Fruit fly (Drosophila melanogaster) Kc167 (cell line): ENCODE measurements around the gene NimB2.

Source experiments
- Myc ChIP-seq: fragments of >200 bp; optimal IDR thresholded peaks from 2 replicates; lab custom pipeline; 2017; ENCODE audit warnings: missing external identifiers
- Sin3A ChIP-seq: fragments of >200 bp; optimal IDR thresholded peaks from 2 replicates; lab custom pipeline; 2018; ENCODE audit warnings: missing external identifiers
- h ChIP-seq: fragments of >200 bp; optimal IDR thresholded peaks from 3 replicates; lab custom pipeline; 2018; ENCODE audit warnings: missing external identifiers
- insv ChIP-seq: fragments of >200 bp; optimal IDR thresholded peaks from 3 replicates; lab custom pipeline; 2018; ENCODE audit warnings: missing external identifiers
- psq ChIP-seq: fragments of >200 bp; optimal IDR thresholded peaks from 2 replicates; lab custom pipeline; 2017; ENCODE audit warnings: missing external identifiers
- ttk ChIP-seq: sonication (Bioruptor generic); optimal IDR thresholded peaks from 2 replicates; lab custom pipeline; 2017; ENCODE audit warnings: missing external identifiers

Gene NimB2

dm6 chr2L:13966732-13967316, at the start of gene NimB2:
Gene NimB2, minus strand, starts transcription at chr2L:13967018.
- TF ChIP-seq Sin3A (lab: Kevin White, UChicago) (no peak), Myc (lab: Kevin White, UChicago) (no peak), h (lab: Kevin White, UChicago) (no peak), psq (lab: Kevin White, UChicago) (no peak), ttk (lab: Kevin White, UChicago) (no peak), insv (lab: Kevin White, UChicago) (no peak)

dm6 chr2L:14015109-14015508, 48.3 kb upstream of the NimB2 start:
- TF ChIP-seq ttk (lab: Kevin White, UChicago) (no peak), h (lab: Kevin White, UChicago) (no peak), psq (lab: Kevin White, UChicago) (no peak), insv (lab: Kevin White, UChicago) (no peak), Myc (lab: Kevin White, UChicago) (no peak), Sin3A (lab: Kevin White, UChicago) (no peak)

dm6 chr2L:14013478-14013877, 46.7 kb upstream of the NimB2 start:
- TF ChIP-seq insv (lab: Kevin White, UChicago) = no peak
- TF ChIP-seq Sin3A (lab: Kevin White, UChicago) = no peak
- TF ChIP-seq h (lab: Kevin White, UChicago) = no peak
- no peak for TF ChIP-seq psq (lab: Kevin White, UChicago)
- no peak for TF ChIP-seq ttk (lab: Kevin White, UChicago)
- TF ChIP-seq Myc (lab: Kevin White, UChicago) = no peak

dm6 chr2L:14012304-14013054, 45.7 kb upstream of the NimB2 start, which contains the start of gene bgm:
Gene bgm, plus strand, starts transcription at chr2L:14013004.
- TF ChIP-seq psq (lab: Kevin White, UChicago) (no peak), insv (lab: Kevin White, UChicago) (no peak)

- TF ChIP-seq h (lab: Kevin White, UChicago) = no peak
- TF ChIP-seq psq (lab: Kevin White, UChicago) = no peak
- no peak for TF ChIP-seq insv (lab: Kevin White, UChicago)
- no peak for TF ChIP-seq Myc (lab: Kevin White, UChicago)
- no peak for TF ChIP-seq ttk (lab: Kevin White, UChicago)
- no peak for TF ChIP-seq Sin3A (lab: Kevin White, UChicago)
Measured at dm6 chr2L:14011591-14012303, 44.9 kb upstream of the NimB2 start.

dm6 chr2L:14010410-14010809, 43.6 kb upstream of the NimB2 start:
- TF ChIP-seq insv (lab: Kevin White, UChicago) (no peak), h (lab: Kevin White, UChicago) (no peak), Sin3A (lab: Kevin White, UChicago) (no peak), Myc (lab: Kevin White, UChicago) (no peak), ttk (lab: Kevin White, UChicago) (no peak), psq (lab: Kevin White, UChicago) (no peak)

dm6 chr2L:14007801-14008200, 41.0 kb upstream of the NimB2 start, which contains the start of gene CG42692:
Gene CG42692, plus strand, starts transcription at chr2L:14008101.
- TF ChIP-seq Sin3A (lab: Kevin White, UChicago) = no peak
- TF ChIP-seq insv (lab: Kevin White, UChicago) = no peak
- no peak for TF ChIP-seq psq (lab: Kevin White, UChicago)
- no peak for TF ChIP-seq Myc (lab: Kevin White, UChicago)
- TF ChIP-seq ttk (lab: Kevin White, UChicago) = no peak
- no peak for TF ChIP-seq h (lab: Kevin White, UChicago)

dm6 chr2L:14001887-14002286, 35.1 kb upstream of the NimB2 start:
- TF ChIP-seq Myc (lab: Kevin White, UChicago) (no peak), psq (lab: Kevin White, UChicago) (no peak), Sin3A (lab: Kevin White, UChicago) (no peak), insv (lab: Kevin White, UChicago) (no peak), h (lab: Kevin White, UChicago) (no peak), ttk (lab: Kevin White, UChicago) (no peak)

dm6 chr2L:14001078-14001477, 34.3 kb upstream of the NimB2 start, which contains the start of gene rk:
Gene rk, minus strand, starts transcription at chr2L:14001248.
- TF ChIP-seq psq (lab: Kevin White, UChicago) (no peak), Myc (lab: Kevin White, UChicago) (no peak), Sin3A (lab: Kevin White, UChicago) (no peak), insv (lab: Kevin White, UChicago) (no peak), h (lab: Kevin White, UChicago) (no peak), ttk (lab: Kevin White, UChicago) (no peak)

dm6 chr2L:13998952-13999351, 32.1 kb upstream of the NimB2 start:
- TF ChIP-seq psq (lab: Kevin White, UChicago) (no peak), Sin3A (lab: Kevin White, UChicago) (no peak), insv (lab: Kevin White, UChicago) (no peak), Myc (lab: Kevin White, UChicago) (no peak), h (lab: Kevin White, UChicago) (no peak)

- no peak for TF ChIP-seq Myc (lab: Kevin White, UChicago)
- no peak for TF ChIP-seq ttk (lab: Kevin White, UChicago)
- no peak for TF ChIP-seq insv (lab: Kevin White, UChicago)
- no peak for TF ChIP-seq psq (lab: Kevin White, UChicago)
- no peak for TF ChIP-seq h (lab: Kevin White, UChicago)
- no peak for TF ChIP-seq Sin3A (lab: Kevin White, UChicago)
Measured at dm6 chr2L:13979826-13980225, 13.0 kb upstream of the NimB2 start, which contains the start of gene NimC2. Gene NimC2, plus strand, starts transcription at chr2L:13980126.
